Worm (Caenorhabditis elegans) whole organism, mixed stage, embryonic: ENCODE results near the gene ace-1.

ENCODE experiments used
- elt-3 ChIP-seq: fragments of 150-350 bp; optimal IDR thresholded peaks from 2 replicates; lab custom pipeline; 2014; ENCODE audit warnings: missing biosample characterization, missing genetic modification characterization
- mab-5 ChIP-seq: fragments of 150-350 bp; optimal IDR thresholded peaks from 2 replicates; lab custom pipeline; 2014; ENCODE audit warnings: missing biosample characterization, missing genetic modification characterization
- mls-2 ChIP-seq: sonication (generic microtip); optimal IDR thresholded peaks from 2 replicates; lab custom pipeline; 2016; ENCODE audit warnings: mild to moderate bottlenecking, missing genetic modification characterization, moderate library complexity, missing compliant biosample characterization
- nhr-237 ChIP-seq: fragments of 150-350 bp; optimal IDR thresholded peaks from 2 replicates; lab custom pipeline; 2014; ENCODE audit warnings: missing biosample characterization, missing genetic modification characterization
- nhr-76 ChIP-seq: sonication (generic microtip); optimal IDR thresholded peaks from 2 replicates; lab custom pipeline; 2017; ENCODE audit warnings: missing biosample characterization, missing genetic modification characterization
- pha-4 ChIP-seq: fragments of 150-350 bp; optimal IDR thresholded peaks from 2 replicates; lab custom pipeline; 2018; ENCODE audit warnings: missing biosample characterization, missing genetic modification reagents, missing genetic modification characterization
- snpc-4 ChIP-seq: fragments of 150-350 bp; optimal IDR thresholded peaks from 2 replicates; lab custom pipeline; 2014; ENCODE audit warnings: missing biosample characterization, missing genetic modification characterization
- unc-62 ChIP-seq: fragments of 150-350 bp; optimal IDR thresholded peaks from 2 replicates; lab custom pipeline; 2014; ENCODE audit warnings: missing biosample characterization, missing genetic modification reagents, missing genetic modification characterization

ce11 chrX:16387690-16388361 is 20.7 kb downstream of the ace-1 start:
- TF ChIP-seq snpc-4 (tag; lab: Kevin White, UChicago), result no peak
- no peak for TF ChIP-seq nhr-76
- no peak for TF ChIP-seq mab-5
- no peak for TF ChIP-seq mls-2
- TF ChIP-seq elt-3 (tag; lab: Kevin White, UChicago), result no peak
- peak; percentile 78 for TF ChIP-seq unc-62 (GFP tag; lab: Kevin White, UChicago)
- no peak for TF ChIP-seq pha-4
- TF ChIP-seq nhr-237 (tag; lab: Kevin White, UChicago), result no peak
